Worm (Caenorhabditis elegans) whole organism, L4 larva: ENCODE measurements around the gene C07B5.8.

Source experiments
- F49E8.2 ChIP-seq: sonication (generic microtip); optimal IDR thresholded peaks from 2 replicates; lab custom pipeline; 2016; ENCODE audit warnings: missing compliant biosample characterization, mild to moderate bottlenecking, missing genetic modification characterization, borderline replicate concordance
- dve-1 ChIP-seq: sonication (generic microtip); optimal IDR thresholded peaks from 2 replicates; lab custom pipeline; 2017; ENCODE audit warnings: antibody characterized with exemption, mild to moderate bottlenecking, missing genetic modification characterization, missing compliant biosample characterization; ENCODE audit not compliant: insufficient read depth
- fos-1 ChIP-seq: fragments of 150-350 bp; optimal IDR thresholded peaks from 2 replicates; lab custom pipeline; 2014; ENCODE audit warnings: missing biosample characterization, missing genetic modification characterization
- unc-39 ChIP-seq: sonication (generic microtip); optimal IDR thresholded peaks from 2 replicates; lab custom pipeline; 2017; ENCODE audit warnings: missing biosample characterization, missing genetic modification characterization
- zfp-3 ChIP-seq: fragments of 200-800 bp; sonication (Bioruptor generic); conservative IDR thresholded peaks from 2 replicates; pipeline ENCODE4 v1.3.6; 2022; ENCODE audit warnings: missing genetic modification reagents, missing genetic modification characterization, missing compliant biosample characterization

ce11 chrX:9544405-9544804, 7.8 kb upstream of the C07B5.8 start:
- TF ChIP-seq F49E8.2 (tag; lab: Kevin White, UChicago), result no peak
- no peak for TF ChIP-seq fos-1 (tag; lab: Kevin White, UChicago)
- no peak for TF ChIP-seq dve-1 (tag; lab: Kevin White, UChicago)
- TF ChIP-seq unc-39 (tag; lab: Kevin White, UChicago), result no peak
- no peak for TF ChIP-seq zfp-3 (GFP tag; lab: Robert Waterston, UW)
